Worm (Caenorhabditis elegans) whole organism, L4 larva: ENCODE results near the gene glb-27.

Experiments used
- R02D3.7 ChIP-seq: fragments of 150-350 bp; sonication (generic microtip); optimal IDR thresholded peaks from 3 replicates; lab custom pipeline; 2014; ENCODE audit warnings: missing biosample characterization, missing genetic modification characterization
- ama-1 ChIP-seq: fragments of 150-350 bp; optimal IDR thresholded peaks from 2 replicates; lab custom pipeline; 2014; ENCODE audit warnings: inconsistent platforms, mixed read lengths
- daf-19 ChIP-seq: fragments of 200-800 bp; sonication (Bioruptor generic); conservative IDR thresholded peaks from 2 replicates; pipeline ENCODE4 v1.3.6; 2022; ENCODE audit warnings: missing genetic modification characterization, missing compliant biosample characterization
- dpl-1 ChIP-seq: fragments of 150-350 bp; optimal IDR thresholded peaks from 2 replicates; lab custom pipeline; 2014; ENCODE audit warnings: missing biosample characterization, missing genetic modification reagents, missing genetic modification characterization
- egl-43 ChIP-seq: fragments of 200-800 bp; sonication (Bioruptor generic); IDR thresholded peaks from 2 replicates; pipeline ENCODE4 v1.3.6; 2022; ENCODE audit warnings: missing genetic modification reagents, missing genetic modification characterization, missing compliant biosample characterization
- fos-1 ChIP-seq: fragments of 150-350 bp; optimal IDR thresholded peaks from 2 replicates; lab custom pipeline; 2014; ENCODE audit warnings: missing biosample characterization, missing genetic modification characterization
- hlh-30 ChIP-seq: sonication (generic microtip); optimal IDR thresholded peaks from 2 replicates; lab custom pipeline; 2017; ENCODE audit warnings: antibody characterized with exemption, mild to moderate bottlenecking, missing genetic modification characterization, missing compliant biosample characterization; ENCODE audit not compliant: insufficient read depth
- jun-1 ChIP-seq: fragments of 150-350 bp; optimal IDR thresholded peaks from 2 replicates; lab custom pipeline; 2014; ENCODE audit warnings: missing biosample characterization, missing genetic modification reagents, missing genetic modification characterization
- lin-13 ChIP-seq: fragments of 150-350 bp; optimal IDR thresholded peaks from 2 replicates; lab custom pipeline; 2014; ENCODE audit warnings: missing biosample characterization, missing genetic modification reagents, missing genetic modification characterization
- lir-3 ChIP-seq: sonication (generic microtip); optimal IDR thresholded peaks from 2 replicates; lab custom pipeline; 2016; ENCODE audit warnings: mild to moderate bottlenecking, missing genetic modification characterization, missing compliant biosample characterization
- mes-2 ChIP-seq: sonication (generic microtip); optimal IDR thresholded peaks from 2 replicates; lab custom pipeline; 2016; ENCODE audit warnings: missing genotype, mild to moderate bottlenecking, missing genetic modification characterization, missing compliant biosample characterization; ENCODE audit not compliant: poor library complexity, severe bottlenecking
- nhr-76 ChIP-seq: fragments of 150-350 bp; optimal IDR thresholded peaks from 2 replicates; lab custom pipeline; 2014; ENCODE audit warnings: missing biosample characterization, missing genetic modification characterization
- pha-4 ChIP-seq, 2 experiments: fragments of 150-350 bp in 1 of 2; fragments of 200-800 bp in 1 of 2; sonication (Bioruptor generic) in 1 of 2; IDR thresholded peaks in 1 of 2; optimal IDR thresholded peaks in 1 of 2; 2 replicates each; pipeline versions ENCODE4 v1.3.6 to Lab custom; 2014 to 2022; ENCODE audit warnings: missing genetic modification characterization in 2 of 2, missing genetic modification reagents in 2 of 2, missing biosample characterization in 1 of 2, missing compliant biosample characterization in 1 of 2
- unc-130 ChIP-seq: sonication (generic microtip); optimal IDR thresholded peaks from 2 replicates; lab custom pipeline; 2016; ENCODE audit warnings: missing genetic modification reagents, missing genetic modification characterization, missing compliant biosample characterization

ce11 chrII:8508956-8509355, 47.1 kb downstream of the glb-27 start, which contains the start of gene T13H5.1:
- TF ChIP-seq egl-43 (GFP tag; lab: Robert Waterston, UW), result no peak
- no peak for TF ChIP-seq ama-1
- no peak for TF ChIP-seq unc-130 (GFP tag; lab: Kevin White, UChicago)
- TF ChIP-seq jun-1, result no peak
- no peak for TF ChIP-seq mes-2 (tag; lab: Kevin White, UChicago)
- no peak for TF ChIP-seq fos-1 (tag; lab: Kevin White, UChicago)
- no peak for TF ChIP-seq nhr-76 (tag; lab: Kevin White, UChicago)
- TF ChIP-seq lin-13 (GFP tag; lab: Kevin White, UChicago), result no peak
- TF ChIP-seq R02D3.7 (tag; lab: Kevin White, UChicago), result no peak
- TF ChIP-seq dpl-1 (GFP tag; lab: Kevin White, UChicago), result no peak
- no peak for TF ChIP-seq hlh-30 (tag; lab: Kevin White, UChicago)
- TF ChIP-seq lir-3 (tag; lab: Kevin White, UChicago), result no peak
- no peak for TF ChIP-seq daf-19 (GFP tag; lab: Robert Waterston, UW)
- TF ChIP-seq pha-4 (GFP tag; IDR thresholded peaks at IDR 0.05; lab: Robert Waterston, UW), result no peak
- no peak for TF ChIP-seq pha-4 (tag; optimal IDR thresholded peaks at IDR 0.05; lab: Kevin White, UChicago)
